Worm (Caenorhabditis elegans): Measurements from ENCODE around the gene T09A5.4.

T09A5.4 gene

DNA sequence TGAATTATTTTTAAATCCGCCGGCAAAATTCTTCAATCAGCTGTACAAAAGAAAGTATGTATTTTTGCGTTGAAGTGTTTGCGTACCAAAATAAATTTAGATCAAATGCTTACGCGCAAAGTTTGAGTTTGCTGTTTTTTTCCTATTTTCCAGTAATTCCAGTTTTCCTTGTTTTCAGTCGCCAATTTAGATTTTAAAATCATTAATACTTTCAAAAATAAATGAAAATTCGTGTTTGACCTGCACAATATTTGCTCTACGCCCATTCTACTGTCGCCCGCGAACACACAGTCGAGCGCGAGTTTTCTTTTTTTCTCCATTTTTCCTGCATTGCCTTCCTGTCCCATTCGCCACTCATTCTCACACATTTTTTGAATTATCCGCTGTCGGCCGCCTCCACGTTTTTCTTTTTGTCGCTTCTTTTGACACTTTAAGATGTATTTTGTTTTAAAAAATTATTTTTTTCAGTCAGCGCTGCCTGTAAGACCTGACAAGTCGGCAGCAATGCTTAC is 46.8 kb downstream of the T09A5.4 start, which contains the start of gene ptc-1 (continued):
- TF ChIP-seq K11D2.4 (GFP tag; IDR thresholded peaks at IDR 0.05) (no peak), hmg-20 (GFP tag; IDR thresholded peaks at IDR 0.05) (no peak), T07F8.4 (tag; optimal IDR thresholded peaks at IDR 0.05) (no peak), B0336.3 (GFP tag; IDR thresholded peaks at IDR 0.05) (no peak), B0261.1 (tag; optimal IDR thresholded peaks at IDR 0.05) (no peak), gei-17 (GFP tag; optimal IDR thresholded peaks at IDR 0.05) (no peak), F57C9.4 (tag; optimal IDR thresholded peaks at IDR 0.05) (no peak), nhr-80 (tag; optimal IDR thresholded peaks at IDR 0.05) (no peak)

DNA sequence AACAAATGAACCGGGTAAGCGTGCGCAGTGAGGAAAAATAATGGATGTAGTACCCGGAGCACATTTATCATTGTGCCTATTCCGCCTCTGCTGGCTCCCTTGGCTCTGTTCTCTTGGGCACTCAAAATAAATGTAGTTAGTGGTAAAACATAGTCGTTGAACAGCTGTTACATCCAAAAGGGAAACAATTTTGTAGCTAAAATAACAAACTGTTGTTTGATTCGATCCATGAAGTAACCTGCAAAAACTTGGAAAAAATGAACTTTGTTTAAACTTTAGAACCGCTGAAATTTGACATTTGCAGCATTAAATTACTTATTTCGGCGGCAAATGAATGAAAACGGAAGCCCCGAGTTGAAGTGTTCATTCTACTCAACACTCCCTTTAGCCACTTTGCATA is 47.7 kb downstream of the T09A5.4 start:
- TF ChIP-seq madf-3 (GFP tag; IDR thresholded peaks at IDR 0.05) = 0 out of 2 replicates have a peak, but pooled peaks have one; percentile 1
- TF ChIP-seq Y56A3A.18 (GFP tag; IDR thresholded peaks at IDR 0.05) = no peak

DNA sequence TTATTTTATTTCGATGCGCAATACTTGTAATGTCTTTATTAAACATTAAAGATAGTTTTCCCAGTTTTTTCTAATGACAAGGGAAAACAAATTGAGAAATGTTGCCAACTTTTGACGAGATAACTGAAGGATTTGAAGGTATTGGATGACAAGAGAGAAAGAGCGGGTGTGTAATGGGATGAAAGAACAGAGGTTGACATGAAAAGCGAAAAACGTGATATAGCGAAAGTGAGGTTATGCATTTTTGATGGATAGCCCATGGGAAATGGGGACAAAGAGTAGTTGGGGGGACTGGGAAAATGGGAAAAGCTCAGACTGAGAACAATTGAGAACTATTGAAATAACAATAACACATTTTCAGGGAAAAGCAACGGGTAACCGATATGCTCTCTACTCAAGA is 49.2 kb downstream of the T09A5.4 start:
- TF ChIP-seq madf-8 (GFP tag; conservative IDR thresholded peaks at IDR 0.05) (no peak), rec-8 (tag; optimal IDR thresholded peaks at IDR 0.05) (no peak), dpl-1 (GFP tag; optimal IDR thresholded peaks at IDR 0.05) (no peak), Y56A3A.18 (GFP tag; IDR thresholded peaks at IDR 0.05) (no peak), egrh-3 (GFP tag; IDR thresholded peaks at IDR 0.05) (no peak), mcd-1 (GFP tag; IDR thresholded peaks at IDR 0.05) (no peak), C17E4.6 (GFP tag; IDR thresholded peaks at IDR 0.05) (no peak), sptf-2 (GFP tag; optimal IDR thresholded peaks at IDR 0.05) (no peak), madf-3 (GFP tag; IDR thresholded peaks at IDR 0.05) (no peak), pha-4 (tag; optimal IDR thresholded peaks at IDR 0.05) (no peak), him-1 (tag; optimal IDR thresholded peaks at IDR 0.05) (no peak), lsl-1 (GFP tag; optimal IDR thresholded peaks at IDR 0.05) (no peak)

Data from whole organism, young adult.